Fruit fly (Drosophila melanogaster): Measurements from ENCODE around the gene RpS21.

The RpS21 gene

DNA sequence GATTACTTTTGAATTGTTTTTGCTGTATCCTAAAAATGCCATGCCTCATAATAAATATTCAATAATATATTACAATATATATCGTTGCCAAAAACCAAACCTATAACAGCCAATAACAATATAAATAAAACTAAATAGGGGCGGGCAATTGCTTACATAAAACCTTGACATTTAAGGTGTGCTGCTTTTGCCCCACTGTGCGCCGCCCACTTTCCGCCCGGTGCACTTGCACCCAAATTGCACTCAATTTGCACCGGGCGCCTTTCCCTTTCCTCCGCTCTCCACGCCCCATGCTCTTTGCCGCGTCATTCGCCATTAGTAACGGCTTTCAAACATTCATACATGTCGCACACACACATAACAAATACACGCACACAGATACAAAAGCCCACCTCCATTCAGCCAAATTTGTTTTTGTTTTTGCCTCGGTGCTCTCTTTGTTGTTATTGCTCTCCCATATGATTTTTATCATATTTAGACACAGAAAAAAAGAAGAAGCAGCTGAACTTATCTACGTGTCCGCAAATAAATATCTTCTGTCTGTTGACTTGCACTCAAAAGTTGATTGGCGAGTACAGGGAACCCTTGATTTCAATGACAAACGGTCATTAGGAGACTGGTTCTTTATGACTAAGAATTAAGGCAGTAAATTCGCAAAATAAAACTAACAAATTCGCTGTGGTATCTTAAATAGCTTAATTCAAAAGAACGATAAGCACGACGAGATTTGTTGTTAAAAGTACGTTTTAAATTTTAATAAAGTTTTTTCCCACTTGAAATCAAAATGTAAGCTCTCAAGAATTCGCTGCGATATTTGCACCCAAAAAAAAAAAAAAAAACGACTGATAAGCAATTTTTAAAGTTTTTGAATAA is 2.2 kb downstream of the RpS21 start (continued):
- TF ChIP-seq grau (tag; optimal IDR thresholded peaks at IDR 0.05) (peak; percentile 81), CG10543 (GFP tag; optimal IDR thresholded peaks at IDR 0.05) (peak; percentile 53), ken (GFP tag; IDR thresholded peaks at IDR 0.05) (peak; percentile 58; the same call in 1 of the 3 replicates), CG2199 (GFP tag; IDR thresholded peaks at IDR 0.05) (0 out of 3 replicates have a peak, but pooled peaks have one; percentile 20), Nf-YC (tag; optimal IDR thresholded peaks at IDR 0.05) (peak; percentile 34), CG16779 (GFP tag; IDR thresholded peaks at IDR 0.05) (no peak), kay (GFP tag; optimal IDR thresholded peaks at IDR 0.05) (peak; percentile 28), CG8924 (tag; optimal IDR thresholded peaks at IDR 0.05) (peak; percentile 24), Sox102F (GFP tag; optimal IDR thresholded peaks at IDR 0.05) (peak; percentile 43), cwo (GFP tag; optimal IDR thresholded peaks at IDR 0.05) (peak; percentile 34), gem (tag; optimal IDR thresholded peaks at IDR 0.05) (peak; percentile 42), ttk (GFP tag; IDR thresholded peaks at IDR 0.05) (no peak), Xrp1 (GFP tag; IDR thresholded peaks at IDR 0.05) (peak; percentile 29; the same call in 1 of the 2 replicates), CG30403 (GFP tag; optimal IDR thresholded peaks at IDR 0.05) (peak; percentile 6), corto (GFP tag; optimal IDR thresholded peaks at IDR 0.05) (no peak), jumu (GFP tag; optimal IDR thresholded peaks at IDR 0.05) (no peak), cas (GFP tag; IDR thresholded peaks at IDR 0.05) (no peak), CG14441 (GFP tag; IDR thresholded peaks at IDR 0.05) (0 out of 2 replicates have a peak, but pooled peaks have one; percentile 22), Hsf (GFP tag; optimal IDR thresholded peaks at IDR 0.05) (no peak), NFAT (GFP tag; IDR thresholded peaks at IDR 0.05) (no peak), CG1233 (GFP tag; optimal IDR thresholded peaks at IDR 0.05) (no peak), lov (optimal IDR thresholded peaks at IDR 0.05) (no peak), lov (GFP tag; IDR thresholded peaks at IDR 0.05) (no peak), nerfin-2 (GFP tag; IDR thresholded peaks at IDR 0.05; ENCODE audit: partially characterized antibody) (no peak), CG12744 (GFP tag; optimal IDR thresholded peaks at IDR 0.05) (no peak), CG1024 (GFP tag; IDR thresholded peaks at IDR 0.05) (no peak), CG7372 (GFP tag; IDR thresholded peaks at IDR 0.05) (no peak), CG10267 (tag; optimal IDR thresholded peaks at IDR 0.05) (no peak), pita (GFP tag; optimal IDR thresholded peaks at IDR 0.05) (no peak), gsb-n (tag; optimal IDR thresholded peaks at IDR 0.05) (peak; percentile 75), CG10959 (GFP tag; IDR thresholded peaks at IDR 0.05) (no peak; the same call in 1 of the 2 replicates), CG2202 (tag; optimal IDR thresholded peaks at IDR 0.05) (no peak), CG34224 (GFP tag; IDR thresholded peaks at IDR 0.05; ENCODE audit: partially characterized antibody) (no peak), aop (GFP tag; IDR thresholded peaks at IDR 0.05) (no peak), CG13123 (GFP tag; optimal IDR thresholded peaks at IDR 0.05) (no peak), CG31441 (GFP tag; IDR thresholded peaks at IDR 0.05) (no peak), CG7271 (tag; optimal IDR thresholded peaks at IDR 0.05) (no peak), Atf-2 (GFP tag; optimal IDR thresholded peaks at IDR 0.05) (no peak), tup (GFP tag; optimal IDR thresholded peaks at IDR 0.05) (no peak), CG42726 (GFP tag; IDR thresholded peaks at IDR 0.05; ENCODE audit: partially characterized antibody) (0 out of 2 replicates have a peak, but pooled peaks have one; percentile 18), CG18262 (tag; optimal IDR thresholded peaks at IDR 0.05) (peak; percentile 12), CG34376 (GFP tag; optimal IDR thresholded peaks at IDR 0.05) (peak; percentile 36), CG8089 (GFP tag; optimal IDR thresholded peaks at IDR 0.05) (no peak), croc (GFP tag; conservative IDR thresholded peaks at IDR 0.05) (no peak), Hand (GFP tag; optimal IDR thresholded peaks at IDR 0.05) (no peak), Ptx1 (GFP tag; IDR thresholded peaks at IDR 0.05) (peak; percentile 30; the same call in 1 of the 2 replicates), sisA (GFP tag; IDR thresholded peaks at IDR 0.05) (no peak), CG1602 (GFP tag; optimal IDR thresholded peaks at IDR 0.05) (no peak), ATbp (GFP tag; optimal IDR thresholded peaks at IDR 0.05) (no peak)

Measured in whole organism, embryonic.